Worm (Caenorhabditis elegans) whole organism, L2 larva: ENCODE results near the gene sss-1.

ENCODE experiments used
- ama-1 ChIP-seq: fragments of 150-350 bp; optimal IDR thresholded peaks from 2 replicates; lab custom pipeline; 2018; ENCODE audit warnings: inconsistent platforms
- ceh-16 ChIP-seq: fragments of 150-350 bp; optimal IDR thresholded peaks from 2 replicates; lab custom pipeline; 2014; ENCODE audit warnings: missing biosample characterization, missing genetic modification characterization
- egl-27 ChIP-seq: sonication (generic microtip); optimal IDR thresholded peaks from 3 replicates; lab custom pipeline; 2017; ENCODE audit warnings: missing biosample characterization, missing genetic modification reagents, missing genetic modification characterization
- elt-3 ChIP-seq: sonication (generic microtip); optimal IDR thresholded peaks from 2 replicates; lab custom pipeline; 2017; ENCODE audit warnings: missing biosample characterization, missing genetic modification characterization
- lin-13 ChIP-seq: fragments of 150-350 bp; optimal IDR thresholded peaks from 2 replicates; lab custom pipeline; 2014; ENCODE audit warnings: missing biosample characterization, missing genetic modification reagents, missing genetic modification characterization
- mab-5 ChIP-seq: fragments of 150-350 bp; optimal IDR thresholded peaks from 2 replicates; lab custom pipeline; 2014; ENCODE audit warnings: missing biosample characterization, missing genetic modification characterization
- nhr-237 ChIP-seq: fragments of 150-350 bp; optimal IDR thresholded peaks from 2 replicates; lab custom pipeline; 2014; ENCODE audit warnings: missing biosample characterization, missing genetic modification characterization
- nhr-6 ChIP-seq: fragments of 150-350 bp; optimal IDR thresholded peaks from 2 replicates; lab custom pipeline; 2014; ENCODE audit warnings: missing biosample characterization, missing genetic modification characterization
- unc-62 ChIP-seq: fragments of 150-350 bp; optimal IDR thresholded peaks from 2 replicates; lab custom pipeline; 2014; ENCODE audit warnings: missing biosample characterization, missing genetic modification reagents, missing genetic modification characterization
- zag-1 ChIP-seq: fragments of 150-350 bp; optimal IDR thresholded peaks from 2 replicates; lab custom pipeline; 2014; ENCODE audit warnings: missing biosample characterization, missing genetic modification characterization

- no peak for TF ChIP-seq egl-27 (tag; lab: Kevin White, UChicago)
- no peak for TF ChIP-seq unc-62
- TF ChIP-seq ama-1 = no peak
- TF ChIP-seq zag-1 = no peak
- TF ChIP-seq elt-3 = no peak
- no peak for TF ChIP-seq lin-13
- no peak for TF ChIP-seq nhr-6 (tag; lab: Kevin White, UChicago)
- no peak for TF ChIP-seq mab-5 (tag; lab: Kevin White, UChicago)
- TF ChIP-seq ceh-16 (tag; lab: Kevin White, UChicago) = no peak
- TF ChIP-seq nhr-237 (tag; lab: Kevin White, UChicago) = no peak
Observed at ce11 chrIV:9933580-9933979, 40.0 kb upstream of the sss-1 start, which contains the start of gene spe-29.
